Fruit fly (Drosophila melanogaster) whole organism, wandering third instar larva: Measurements from ENCODE around the gene CG6788.

ENCODE experiments used
- Jra ChIP-seq: sonication (Bioruptor generic); optimal IDR thresholded peaks from 2 replicates; lab custom pipeline; 2016; ENCODE audit warnings: missing biosample characterization, missing genetic modification characterization
- ey ChIP-seq: fragments of 200-800 bp; sonication (Bioruptor generic); optimal IDR thresholded peaks from 2 replicates; lab custom pipeline; 2016; ENCODE audit warnings: missing biosample characterization, missing genetic modification characterization
- fru ChIP-seq: fragments of 200-800 bp; sonication (Bioruptor generic); optimal IDR thresholded peaks from 3 replicates; lab custom pipeline; 2016; ENCODE audit warnings: missing biosample characterization, mild to moderate bottlenecking, missing genetic modification characterization
- lola ChIP-seq: fragments of >200 bp; optimal IDR thresholded peaks from 2 replicates; lab custom pipeline; 2017; ENCODE audit warnings: missing biosample characterization, missing genetic modification characterization
- pan ChIP-seq: fragments of >200 bp; optimal IDR thresholded peaks from 2 replicates; lab custom pipeline; 2017
- tai ChIP-seq: sonication (Bioruptor generic); optimal IDR thresholded peaks from 2 replicates; lab custom pipeline; 2016; ENCODE audit warnings: missing biosample characterization, missing genetic modification characterization

- TF ChIP-seq pan (lab: Kevin White, UChicago) = no peak
- no peak for TF ChIP-seq ey (GFP tag; lab: Kevin White, UChicago)
- TF ChIP-seq Jra (GFP tag; lab: Kevin White, UChicago) = no peak
- no peak for TF ChIP-seq tai (GFP tag; lab: Kevin White, UChicago)
- no peak for TF ChIP-seq lola (GFP tag; lab: Kevin White, UChicago)
- TF ChIP-seq fru (GFP tag; lab: Kevin White, UChicago) = no peak
Observed at dm6 chrX:17924034-17924433, 36.1 kb downstream of the CG6788 start.
